Fruit fly (Drosophila melanogaster): ENCODE data around the gene atk.

atk gene

dm6 chr3L:20427449-20427848 is 37.2 kb downstream of the atk start, which contains the start of gene CG5274:
TSS of gene CG5274 (minus strand) at chr3L:20427666.
- TF ChIP-seq CTCF (optimal IDR thresholded peaks at IDR 0.05) (no peak), CG8478 (optimal IDR thresholded peaks at IDR 0.05) (no peak)

- TF ChIP-seq CG8478 (optimal IDR thresholded peaks at IDR 0.05) (no peak), CTCF (optimal IDR thresholded peaks at IDR 0.05) (no peak)
Measured at dm6 chr3L:20425888-20426287, 38.8 kb downstream of the atk start, which contains the start of gene CG5282. TSS of gene CG5282 (minus strand) at chr3L:20426071.

dm6 chr3L:20413304-20413703 is 51.4 kb downstream of the atk start, which contains the start of gene zye:
TSS of gene zye (plus strand) at chr3L:20413604.
- TF ChIP-seq CG8478 (optimal IDR thresholded peaks at IDR 0.05) (no peak), CTCF (optimal IDR thresholded peaks at IDR 0.05) (no peak)

dm6 chr3L:20410780-20411179 is 53.9 kb downstream of the atk start:
- TF ChIP-seq CG8478 (optimal IDR thresholded peaks at IDR 0.05) (no peak), CTCF (optimal IDR thresholded peaks at IDR 0.05) (no peak)

- TF ChIP-seq CTCF (optimal IDR thresholded peaks at IDR 0.05) (no peak), CG8478 (optimal IDR thresholded peaks at IDR 0.05) (no peak)
Measured at dm6 chr3L:20410345-20410744, 54.3 kb downstream of the atk start, which contains the start of gene CG13248. TSS of gene CG13248 (minus strand) at chr3L:20410566.

- TF ChIP-seq CG8478 (optimal IDR thresholded peaks at IDR 0.05): no peak
- TF ChIP-seq CTCF (optimal IDR thresholded peaks at IDR 0.05): no peak
Measured at dm6 chr3L:20405971-20406948, 58.4 kb downstream of the atk start.

dm6 chr3L:20405337-20405887 is 59.2 kb downstream of the atk start:
- no peak for TF ChIP-seq CTCF (optimal IDR thresholded peaks at IDR 0.05)
- no peak for TF ChIP-seq CG8478 (optimal IDR thresholded peaks at IDR 0.05)

Measured in S2 (cell line).